Fruit fly (Drosophila melanogaster): ENCODE data around the gene CG14408.

The CG14408 gene

DNA sequence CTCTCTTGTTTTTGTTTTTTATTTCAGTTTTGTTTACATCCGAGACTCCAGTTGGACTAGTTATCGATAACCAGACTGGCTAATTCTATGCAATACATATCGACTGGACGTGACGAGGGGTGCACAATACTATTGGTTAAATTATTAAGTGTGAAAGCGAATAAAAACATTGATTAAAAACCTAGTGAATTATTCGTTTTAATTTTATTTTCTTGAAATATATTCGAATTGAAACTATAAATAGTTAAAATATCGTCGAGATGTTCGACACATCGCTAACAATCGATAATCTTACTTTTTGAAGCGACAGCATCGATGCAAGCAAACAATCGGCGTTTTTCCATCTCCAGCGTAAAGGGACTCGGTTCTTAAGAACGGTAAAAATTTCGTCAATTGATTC lies 7.2 kb upstream of the CG14408 start, which contains the start of the genes CG32590 and Flo2 (continued):
- TF ChIP-seq nmo (GFP tag; optimal IDR thresholded peaks at IDR 0.05) (peak; percentile 79), Poxn (GFP tag; IDR thresholded peaks at IDR 0.05) (no peak; the same call in 1 of the 2 replicates), Opbp (GFP tag; IDR thresholded peaks at IDR 0.05; ENCODE audit: partially characterized antibody) (peak; percentile 88), Stat92E (GFP tag; optimal IDR thresholded peaks at IDR 0.05) (no peak), HmgZ (tag; optimal IDR thresholded peaks at IDR 0.05) (peak; percentile 69), CG6175 (GFP tag; IDR thresholded peaks at IDR 0.05) (peak; percentile 68; the same call in 2 of the 3 replicates), Drgx (GFP tag; IDR thresholded peaks at IDR 0.05) (peak; percentile 59), amos (GFP tag; IDR thresholded peaks at IDR 0.05; ENCODE audit: partially characterized antibody) (peak; percentile 92), CG12942 (GFP tag; optimal IDR thresholded peaks at IDR 0.05) (peak; percentile 76), fd3F (GFP tag; optimal IDR thresholded peaks at IDR 0.05) (peak; percentile 64), dan (GFP tag; IDR thresholded peaks at IDR 0.05) (0 out of 2 replicates have a peak, but pooled peaks have one; percentile 24), CG15696 (tag; optimal IDR thresholded peaks at IDR 0.05) (peak; percentile 62), tin (GFP tag; optimal IDR thresholded peaks at IDR 0.05) (peak; percentile 81), TFAM (GFP tag; optimal IDR thresholded peaks at IDR 0.05) (no peak), Dip2 (GFP tag; IDR thresholded peaks at IDR 0.05) (no peak), sna (GFP tag; IDR thresholded peaks at IDR 0.05; ENCODE audit: partially characterized antibody) (peak; percentile 99), CkIIα-i1 (GFP tag; IDR thresholded peaks at IDR 0.05) (no peak), CG7745 (tag; optimal IDR thresholded peaks at IDR 0.05) (no peak), jing (GFP tag; optimal IDR thresholded peaks at IDR 0.05) (no peak), Nf-YB (GFP tag; optimal IDR thresholded peaks at IDR 0.05) (no peak), CG17186 (GFP tag; optimal IDR thresholded peaks at IDR 0.05) (peak; percentile 12), sug (tag; optimal IDR thresholded peaks at IDR 0.05) (peak; percentile 60), repo (GFP tag; optimal IDR thresholded peaks at IDR 0.05) (peak; percentile 63), CG10654 (GFP tag; optimal IDR thresholded peaks at IDR 0.05) (peak; percentile 53), CG14050 (GFP tag; IDR thresholded peaks at IDR 0.05) (0 out of 3 replicates have a peak, but pooled peaks have one; percentile 45), CG11085 (GFP tag; IDR thresholded peaks at IDR 0.05) (peak; percentile 71), p53 (GFP tag; optimal IDR thresholded peaks at IDR 0.05) (peak; percentile 35), dati (GFP tag; IDR thresholded peaks at IDR 0.05) (no peak), row (GFP tag; IDR thresholded peaks at IDR 0.05) (peak; percentile 89), Asciz (GFP tag; optimal IDR thresholded peaks at IDR 0.05) (no peak), CG34422 (GFP tag; IDR thresholded peaks at IDR 0.05) (peak; percentile 88), CG1024 (GFP tag; IDR thresholded peaks at IDR 0.05) (peak; percentile 57), CG1529 (GFP tag; optimal IDR thresholded peaks at IDR 0.05) (no peak), Sry-β (GFP tag; optimal IDR thresholded peaks at IDR 0.05) (no peak), CG11504 (tag; optimal IDR thresholded peaks at IDR 0.05) (peak; percentile 53), vnd (GFP tag; IDR thresholded peaks at IDR 0.05; ENCODE audit: partially characterized antibody) (peak; percentile 98), zf30C (GFP tag; optimal IDR thresholded peaks at IDR 0.05) (no peak), lola (GFP tag; optimal IDR thresholded peaks at IDR 0.05) (peak in 1 of 3 experiments; percentile 57), zen2 (GFP tag; IDR thresholded peaks at IDR 0.05; ENCODE audit: partially characterized antibody) (peak; percentile 93), CG8359 (GFP tag; optimal IDR thresholded peaks at IDR 0.05; ENCODE audit: borderline replicate concordance) (no peak), grau (tag; optimal IDR thresholded peaks at IDR 0.05) (peak; percentile 68), CG2202 (tag; optimal IDR thresholded peaks at IDR 0.05) (peak; percentile 6), NC2β (GFP tag; optimal IDR thresholded peaks at IDR 0.05) (peak; percentile 31), ftz-f1 (GFP tag; optimal IDR thresholded peaks at IDR 0.05) (no peak), sens (GFP tag) (peak; percentile 96), Trl (optimal IDR thresholded peaks at IDR 0.05) (no peak), Trl (GFP tag; optimal IDR thresholded peaks at IDR 0.05) (peak; percentile 56), Ets65A (GFP tag) (peak; percentile 97), CG12299 (tag; optimal IDR thresholded peaks at IDR 0.05) (peak; percentile 61), lbe (GFP tag; optimal IDR thresholded peaks at IDR 0.05) (peak; percentile 69), CTCF (GFP tag; optimal IDR thresholded peaks at IDR 0.05) (no peak)

All from whole organism, embryonic.